Worm (Caenorhabditis elegans) whole organism, young adult: Measurements from ENCODE around the gene ztf-29.

Source experiments
- F22D6.2 ChIP-seq: sonication (generic microtip); optimal IDR thresholded peaks from 2 replicates; lab custom pipeline; 2016; ENCODE audit warnings: mild to moderate bottlenecking, missing genetic modification characterization, missing compliant biosample characterization
- snpc-3.4 ChIP-seq: sonication (generic microtip); optimal IDR thresholded peaks from 2 replicates; lab custom pipeline; 2017; ENCODE audit warnings: missing genetic modification characterization, mild to moderate bottlenecking, missing compliant biosample characterization, antibody characterized with exemption, moderate library complexity, missing genotype, missing genetic modification reagents
- unc-130 ChIP-seq: sonication (generic microtip); optimal IDR thresholded peaks from 2 replicates; lab custom pipeline; 2016; ENCODE audit warnings: missing genetic modification reagents, missing genetic modification characterization, missing compliant biosample characterization
- zim-3 ChIP-seq: sonication (generic microtip); optimal IDR thresholded peaks from 2 replicates; lab custom pipeline; 2017; ENCODE audit warnings: mild to moderate bottlenecking, missing genetic modification characterization, moderate library complexity, missing compliant biosample characterization

DNA sequence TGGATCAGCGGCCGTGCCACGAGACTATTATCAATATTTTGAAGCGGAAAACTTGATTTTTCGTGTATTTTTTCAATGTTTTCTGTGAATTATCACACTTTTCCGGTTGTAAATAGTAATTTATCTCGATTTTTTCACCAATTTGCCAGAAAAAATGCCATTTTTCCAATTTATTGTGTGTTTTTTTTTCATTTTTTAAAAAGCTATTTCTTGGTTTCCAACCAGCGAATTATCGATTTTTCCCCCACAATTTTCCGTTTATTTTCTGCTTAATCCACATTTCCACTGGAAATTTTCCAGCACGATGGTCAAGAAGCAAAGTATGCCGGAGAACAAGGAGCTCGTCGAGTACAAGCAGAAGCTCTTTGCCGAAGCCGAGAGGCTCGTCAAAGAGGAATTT is 6.9 kb downstream of the ztf-29 start, which contains the start of gene psme-3:
- no peak for TF ChIP-seq F22D6.2 (tag; lab: Kevin White, UChicago)
- no peak for TF ChIP-seq zim-3
- TF ChIP-seq unc-130, result no peak
- TF ChIP-seq snpc-3.4, result no peak
